Fruit fly (Drosophila melanogaster) whole organism: ENCODE data around the gene Naa30A.

Source experiments
- CG8478 ChIP-seq: fragments of >200 bp; optimal IDR thresholded peaks from 2 replicates; lab custom pipeline; 2018; ENCODE audit warnings: inconsistent platforms
- Dll ChIP-seq: fragments of >200 bp; optimal IDR thresholded peaks from 2 replicates; lab custom pipeline; 2017
- EcR ChIP-seq, 2 experiments: fragments of >200 bp; optimal IDR thresholded peaks; 2 replicates each; lab custom pipeline; 2017; ENCODE audit warnings: missing biosample characterization in 2 of 2, missing genetic modification characterization in 2 of 2, missing genetic modification reagents in 2 of 2
- pan ChIP-seq: fragments of >200 bp; optimal IDR thresholded peaks from 2 replicates; lab custom pipeline; 2017
- psq ChIP-seq: fragments of >200 bp; optimal IDR thresholded peaks from 2 replicates; lab custom pipeline; 2017
- usp ChIP-seq: fragments of >200 bp; optimal IDR thresholded peaks from 2 replicates; lab custom pipeline; 2017; ENCODE audit warnings: missing biosample characterization, missing genetic modification characterization, mixed read lengths

DNA sequence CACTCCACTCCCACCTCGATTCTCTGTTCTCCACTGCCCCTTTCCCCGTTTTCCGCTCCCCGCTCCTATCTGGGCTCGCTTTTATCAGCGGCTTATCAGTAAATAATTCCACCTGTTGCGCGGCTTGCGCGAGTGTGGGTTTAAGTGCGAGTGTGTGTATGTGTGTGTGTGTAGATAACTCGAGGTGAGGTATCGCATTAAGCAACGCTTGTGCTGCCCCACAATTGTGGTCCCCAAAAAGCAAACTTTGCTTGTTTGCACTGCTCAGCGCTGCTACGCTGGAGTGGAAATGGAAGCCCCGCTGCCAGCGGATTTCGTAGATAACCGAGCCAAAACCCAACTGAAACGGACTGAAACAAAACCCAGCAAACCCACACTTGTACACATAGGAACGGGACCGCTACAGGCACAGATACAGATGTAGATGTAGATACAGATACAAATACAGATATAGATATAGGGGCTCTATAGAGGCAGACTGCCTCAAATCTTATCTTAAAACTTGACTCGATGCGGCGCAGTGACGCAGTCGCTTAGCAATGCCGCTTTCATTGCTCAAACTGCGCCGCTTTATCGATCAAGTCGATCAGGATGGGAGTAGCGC lies 45.3 kb downstream of the Naa30A start:
- TF ChIP-seq psq (lab: Kevin White, UChicago) (no peak), pan (no peak), usp (GFP tag; lab: Kevin White, UChicago) (no peak), CG8478 (no peak), EcR (GFP tag; optimal IDR thresholded peaks at IDR 0.05; lab: Kevin White, UChicago) (no peak), Dll (lab: Kevin White, UChicago) (no peak)
